Worm (Caenorhabditis elegans): Measurements from ENCODE around the gene bli-2.

DNA sequence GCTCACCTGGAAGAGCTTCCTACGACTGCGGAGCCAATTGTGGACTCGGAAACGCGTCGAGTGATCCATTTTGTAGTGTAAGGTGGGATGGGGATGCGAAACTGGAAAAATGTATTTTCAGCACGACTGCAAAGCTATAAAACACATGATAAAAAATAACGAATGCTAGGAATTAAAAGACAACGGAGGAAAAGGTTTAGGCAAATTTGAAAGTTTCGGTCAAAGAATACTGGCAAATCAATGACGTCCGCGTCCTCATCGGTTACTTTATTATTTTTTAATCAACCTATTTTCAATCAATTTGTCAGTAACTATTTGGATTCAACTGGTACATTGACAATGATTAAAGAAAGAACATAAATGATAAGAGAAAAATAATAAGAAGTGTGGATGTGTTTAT is 44.5 kb downstream of the bli-2 start, which contains the start of gene C17G10.7:
- TF ChIP-seq lin-13 (tag; optimal IDR thresholded peaks at IDR 0.05) (no peak), lsy-2 (tag; optimal IDR thresholded peaks at IDR 0.05) (no peak), M03D4.4 (tag; optimal IDR thresholded peaks at IDR 0.05) (no peak), nhr-237 (tag; optimal IDR thresholded peaks at IDR 0.05) (no peak), sem-2 (GFP tag; optimal IDR thresholded peaks at IDR 0.05) (no peak), unc-62 (GFP tag; optimal IDR thresholded peaks at IDR 0.05) (no peak), blmp-1 (tag; optimal IDR thresholded peaks at IDR 0.05) (no peak), ces-1 (GFP tag; optimal IDR thresholded peaks at IDR 0.05) (no peak), elt-1 (tag; optimal IDR thresholded peaks at IDR 0.05; ENCODE audit: borderline replicate concordance, insufficient read depth) (no peak), mep-1 (tag; optimal IDR thresholded peaks at IDR 0.05) (no peak), ztf-11 (tag; optimal IDR thresholded peaks at IDR 0.05) (no peak), nhr-28 (tag; optimal IDR thresholded peaks at IDR 0.05) (no peak), pha-4 (tag; optimal IDR thresholded peaks at IDR 0.05) (no peak), nhr-2 (tag; optimal IDR thresholded peaks at IDR 0.05) (no peak)

Measured in whole organism, mixed stage, embryonic.